Fruit fly (Drosophila melanogaster): ENCODE data around the gene CG17991.

The CG17991 gene

dm6 chr3R:27218814-27219213 lies 22.3 kb upstream of the CG17991 start:
- TF ChIP-seq sisA (GFP tag; IDR thresholded peaks at IDR 0.05) = no peak
- TF ChIP-seq B-H2 (GFP tag; optimal IDR thresholded peaks at IDR 0.05) = no peak
- no peak for TF ChIP-seq CG3995 (GFP tag; optimal IDR thresholded peaks at IDR 0.05)
- TF ChIP-seq toy (GFP tag; IDR thresholded peaks at IDR 0.05) = no peak
- TF ChIP-seq CG13894 (tag; optimal IDR thresholded peaks at IDR 0.05) = peak; percentile 50
- TF ChIP-seq E2f2 (GFP tag; IDR thresholded peaks at IDR 0.05) = no peak
- TF ChIP-seq kni (GFP tag; optimal IDR thresholded peaks at IDR 0.05) = peak; percentile 46
- TF ChIP-seq CG30431 (GFP tag; optimal IDR thresholded peaks at IDR 0.05) = no peak
- no peak for TF ChIP-seq CG1792 (GFP tag; optimal IDR thresholded peaks at IDR 0.05)
- no peak for TF ChIP-seq CG1233 (GFP tag; optimal IDR thresholded peaks at IDR 0.05)
- peak; percentile 52 for TF ChIP-seq CG15269 (tag; optimal IDR thresholded peaks at IDR 0.05)
- TF ChIP-seq CG31388 (GFP tag; optimal IDR thresholded peaks at IDR 0.05) = no peak
- TF ChIP-seq exex (tag; optimal IDR thresholded peaks at IDR 0.05) = no peak
- TF ChIP-seq MTF-1 (GFP tag; optimal IDR thresholded peaks at IDR 0.05; ENCODE audit: borderline replicate concordance) = no peak
- TF ChIP-seq Sin3A (optimal IDR thresholded peaks at IDR 0.05) = no peak
- TF ChIP-seq CG4360 (GFP tag; IDR thresholded peaks at IDR 0.05) = no peak
- no peak for TF ChIP-seq h (optimal IDR thresholded peaks at IDR 0.05)
- no peak for TF ChIP-seq CTCF (GFP tag; optimal IDR thresholded peaks at IDR 0.05)
- TF ChIP-seq CG10654 (GFP tag; optimal IDR thresholded peaks at IDR 0.05) = no peak
- TF ChIP-seq cg (GFP tag; optimal IDR thresholded peaks at IDR 0.05) = peak; percentile 39
- TF ChIP-seq CG17385 (GFP tag; optimal IDR thresholded peaks at IDR 0.05) = peak; percentile 30

- TF ChIP-seq CG4328 (GFP tag; optimal IDR thresholded peaks at IDR 0.05) = no peak
- 0 out of 3 replicates have a peak, but pooled peaks have one; percentile 23 for TF ChIP-seq CG2199 (GFP tag; IDR thresholded peaks at IDR 0.05)
- no peak for TF ChIP-seq crol (GFP tag; IDR thresholded peaks at IDR 0.05)
- TF ChIP-seq grn (GFP tag; optimal IDR thresholded peaks at IDR 0.05) = peak; percentile 69
- TF ChIP-seq Ets65A (GFP tag) = peak; percentile 52
- TF ChIP-seq CG14965 (GFP tag; optimal IDR thresholded peaks at IDR 0.05; ENCODE audit: borderline replicate concordance) = no peak
- TF ChIP-seq CG11456 (GFP tag; IDR thresholded peaks at IDR 0.05) = 0 out of 3 replicates have a peak, but pooled peaks have one; percentile 8
- TF ChIP-seq Stat92E (GFP tag; optimal IDR thresholded peaks at IDR 0.05) = peak in 1 of 3 experiments; percentile 85
- peak; percentile 36 for TF ChIP-seq cg (GFP tag; optimal IDR thresholded peaks at IDR 0.05)
- TF ChIP-seq CG1832 (GFP tag; optimal IDR thresholded peaks at IDR 0.05) = no peak
- TF ChIP-seq Hr3 (GFP tag; optimal IDR thresholded peaks at IDR 0.05) = no peak
- no peak for TF ChIP-seq HmgZ (tag; optimal IDR thresholded peaks at IDR 0.05)
- TF ChIP-seq fd102C (GFP tag; optimal IDR thresholded peaks at IDR 0.05) = no peak
- TF ChIP-seq D19A (tag; optimal IDR thresholded peaks at IDR 0.05) = peak; percentile 35
- TF ChIP-seq CG3281 (GFP tag; optimal IDR thresholded peaks at IDR 0.05) = no peak
- TF ChIP-seq HmgD (GFP tag; optimal IDR thresholded peaks at IDR 0.05) = no peak
- peak; percentile 27 for TF ChIP-seq sens (GFP tag)
- no peak for TF ChIP-seq CG7786 (GFP tag; optimal IDR thresholded peaks at IDR 0.05)
- no peak for TF ChIP-seq sim (GFP tag; IDR thresholded peaks at IDR 0.05)
- TF ChIP-seq HLHmδ (GFP tag; optimal IDR thresholded peaks at IDR 0.05) = no peak
- no peak for TF ChIP-seq sob (GFP tag; IDR thresholded peaks at IDR 0.05)
- TF ChIP-seq CG7271 (tag; optimal IDR thresholded peaks at IDR 0.05) = no peak
Measured at dm6 chr3R:27220829-27221463, 20.1 kb upstream of the CG17991 start.
